Fruit fly (Drosophila melanogaster): ENCODE results near the gene ems.

Gene ems

DNA sequence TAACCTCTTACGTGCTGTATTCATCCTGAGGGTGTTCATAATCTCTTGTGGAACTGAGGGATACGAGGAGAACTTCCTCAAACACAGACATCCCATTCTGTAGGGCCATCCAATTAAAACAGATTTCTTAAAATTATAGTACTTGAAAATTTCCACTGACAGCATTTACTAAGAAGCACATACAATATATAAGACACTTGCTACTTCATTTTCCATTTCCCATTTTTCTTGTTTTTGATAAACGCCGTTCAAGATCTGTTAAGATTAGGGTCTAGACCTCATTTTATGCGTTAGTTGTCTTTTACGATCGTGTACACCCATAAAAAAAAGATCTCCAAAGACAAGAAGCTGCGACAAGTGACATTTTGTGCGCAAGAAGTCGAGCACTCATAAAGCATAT lies 46.3 kb upstream of the ems start, which contains the start of gene CG14362:
CG14362 (minus strand) TSS at position 101 of the 400 bp plus-strand sequence.
- TF ChIP-seq ems (GFP tag; optimal IDR thresholded peaks at IDR 0.05), result no peak
- no peak for TF ChIP-seq E2f2 (GFP tag; IDR thresholded peaks at IDR 0.05)
- TF ChIP-seq tgo (GFP tag; IDR thresholded peaks at IDR 0.05), result no peak
- no peak for TF ChIP-seq CG12769 (tag; optimal IDR thresholded peaks at IDR 0.05)
- TF ChIP-seq CG2129 (GFP tag; IDR thresholded peaks at IDR 0.05; ENCODE audit: partially characterized antibody), result no peak
- TF ChIP-seq sug (tag; optimal IDR thresholded peaks at IDR 0.05), result no peak
- no peak for TF ChIP-seq cato (GFP tag; optimal IDR thresholded peaks at IDR 0.05; ENCODE audit: borderline replicate concordance)

dm6 chr3R:13857339-13857738 lies 44.3 kb upstream of the ems start:
- TF ChIP-seq CG31441 (GFP tag; IDR thresholded peaks at IDR 0.05) (0 out of 2 replicates have a peak, but pooled peaks have one; percentile 19), CG9727 (GFP tag; optimal IDR thresholded peaks at IDR 0.05) (peak; percentile 2), gem (tag; optimal IDR thresholded peaks at IDR 0.05) (peak; percentile 48), Drgx (GFP tag; IDR thresholded peaks at IDR 0.05) (peak; percentile 84), CG15479 (GFP tag; optimal IDR thresholded peaks at IDR 0.05) (no peak), gsb-n (tag; optimal IDR thresholded peaks at IDR 0.05) (peak; percentile 7), Sox102F (GFP tag; optimal IDR thresholded peaks at IDR 0.05) (peak; percentile 5), Xrp1 (GFP tag; IDR thresholded peaks at IDR 0.05) (0 out of 2 replicates have a peak, but pooled peaks have one; percentile 10), zen (tag; optimal IDR thresholded peaks at IDR 0.05) (peak; percentile 36), CG14667 (GFP tag; IDR thresholded peaks at IDR 0.05) (no peak), HLH3B (GFP tag; IDR thresholded peaks at IDR 0.05) (0 out of 2 replicates have a peak, but pooled peaks have one; percentile 31), ase (GFP tag; IDR thresholded peaks at IDR 0.05) (0 out of 3 replicates have a peak, but pooled peaks have one; percentile 13), zen2 (GFP tag; IDR thresholded peaks at IDR 0.05; ENCODE audit: partially characterized antibody) (no peak), Chrac-16 (GFP tag; optimal IDR thresholded peaks at IDR 0.05) (no peak), dmrt99B (tag; optimal IDR thresholded peaks at IDR 0.05) (peak; percentile 36), Blimp-1 (GFP tag; optimal IDR thresholded peaks at IDR 0.05) (no peak), CG11093 (GFP tag; IDR thresholded peaks at IDR 0.05) (no peak), dmrt11E (tag; optimal IDR thresholded peaks at IDR 0.05) (peak; percentile 10), Ptx1 (GFP tag; IDR thresholded peaks at IDR 0.05) (0 out of 2 replicates have a peak, but pooled peaks have one; percentile 33), CG8388 (GFP tag; optimal IDR thresholded peaks at IDR 0.05) (peak; percentile 20), sisA (GFP tag; IDR thresholded peaks at IDR 0.05) (peak; percentile 13; the same call in 1 of the 2 replicates), phol (tag; optimal IDR thresholded peaks at IDR 0.05) (peak; percentile 25)

- TF ChIP-seq zfh1 (GFP tag; IDR thresholded peaks at IDR 0.05), result no peak
- no peak for TF ChIP-seq maf-S (GFP tag; optimal IDR thresholded peaks at IDR 0.05)
- no peak for TF ChIP-seq unpg (GFP tag; optimal IDR thresholded peaks at IDR 0.05)
- TF ChIP-seq Antp (GFP tag; optimal IDR thresholded peaks at IDR 0.05), result no peak
- TF ChIP-seq Dek (tag; optimal IDR thresholded peaks at IDR 0.05), result no peak
- TF ChIP-seq Awh (GFP tag; IDR thresholded peaks at IDR 0.05), result peak; percentile 59; the same call in 1 of the 2 replicates
- no peak for TF ChIP-seq Neu2 (GFP tag; optimal IDR thresholded peaks at IDR 0.05; ENCODE audit: borderline replicate concordance)
- no peak for TF ChIP-seq shn (GFP tag; optimal IDR thresholded peaks at IDR 0.05)
- TF ChIP-seq Ets65A (GFP tag), result peak; percentile 72
- no peak for TF ChIP-seq CG14710 (tag; optimal IDR thresholded peaks at IDR 0.05)
- no peak for TF ChIP-seq bbx (GFP tag; IDR thresholded peaks at IDR 0.05; ENCODE audit: partially characterized antibody)
- TF ChIP-seq Atf3 (GFP tag; optimal IDR thresholded peaks at IDR 0.05), result no peak
- TF ChIP-seq eyg (GFP tag; optimal IDR thresholded peaks at IDR 0.05), result no peak
- TF ChIP-seq da (GFP tag; optimal IDR thresholded peaks at IDR 0.05), result no peak
- TF ChIP-seq Ssrp (tag; optimal IDR thresholded peaks at IDR 0.05), result no peak
- no peak for TF ChIP-seq grau (tag; optimal IDR thresholded peaks at IDR 0.05)
- TF ChIP-seq CG7745 (tag; optimal IDR thresholded peaks at IDR 0.05), result no peak
These were observed 42.4 kb upstream of the ems start for dm6 chr3R:13859242-13859641.

All from whole organism, embryonic.